Fruit fly (Drosophila melanogaster) whole organism, pupa: Measurements from ENCODE around the gene rk.
A peak's percentile ranks its signal among the peaks of the same experiment; 100 is the strongest.

Experiments used
- CG10348 ChIP-seq: fragments of 200-800 bp; sonication (Bioruptor generic); IDR thresholded peaks from 2 replicates; pipeline ENCODE4 v1.3.6; 2022; ENCODE audit warnings: missing biosample characterization, missing genetic modification characterization
- CG12605 ChIP-seq: fragments of 200-800 bp; sonication (Bioruptor generic); IDR thresholded peaks from 2 replicates; pipeline ENCODE4 v1.3.6; 2022; ENCODE audit warnings: missing biosample characterization, missing genetic modification characterization
- CG13204 ChIP-seq: fragments of 200-800 bp; sonication (Bioruptor generic); optimal IDR thresholded peaks from 2 replicates; lab custom pipeline; 2018; ENCODE audit warnings: missing biosample characterization, mild to moderate bottlenecking, missing genetic modification characterization, moderate library complexity
- CG14655 ChIP-seq: fragments of 200-800 bp; sonication (Bioruptor generic); optimal IDR thresholded peaks from 3 replicates; lab custom pipeline; 2017; ENCODE audit warnings: mild to moderate bottlenecking, missing biosample characterization, missing genetic modification reagents, missing genetic modification characterization
- CG15710 ChIP-seq: fragments of 200-800 bp; sonication (Bioruptor generic); optimal IDR thresholded peaks from 2 replicates; lab custom pipeline; 2018; ENCODE audit warnings: missing biosample characterization, mild to moderate bottlenecking, missing genetic modification characterization, moderate library complexity
- CG17806 ChIP-seq: fragments of 200-800 bp; sonication (Bioruptor generic); optimal IDR thresholded peaks from 2 replicates; lab custom pipeline; 2018; ENCODE audit warnings: missing biosample characterization, mild to moderate bottlenecking, missing genetic modification characterization, moderate library complexity
- CG32121 ChIP-seq: fragments of 200-800 bp; sonication (Bioruptor generic); IDR thresholded peaks from 2 replicates; pipeline ENCODE4 v1.3.6; 2022; ENCODE audit warnings: missing biosample characterization, missing genetic modification characterization
- CG34367 ChIP-seq: fragments of 200-800 bp; sonication (Bioruptor generic); optimal IDR thresholded peaks from 2 replicates; lab custom pipeline; 2018; ENCODE audit warnings: missing biosample characterization, mild to moderate bottlenecking, missing genetic modification characterization
- CG4496 ChIP-seq: fragments of 200-800 bp; sonication (Bioruptor generic); IDR thresholded peaks from 3 replicates; pipeline ENCODE4 v1.3.6; 2022; ENCODE audit warnings: missing biosample characterization, missing genetic modification characterization
- CG8159 ChIP-seq: fragments of 200-800 bp; sonication (Bioruptor generic); optimal IDR thresholded peaks from 3 replicates; lab custom pipeline; 2018; ENCODE audit warnings: missing biosample characterization, mild to moderate bottlenecking, missing genetic modification characterization, moderate library complexity
- CG8301 ChIP-seq: fragments of 200-800 bp; sonication (Bioruptor generic); optimal IDR thresholded peaks from 2 replicates; lab custom pipeline; 2018; ENCODE audit warnings: missing biosample characterization, mild to moderate bottlenecking, missing genetic modification characterization
- CG9948 ChIP-seq: fragments of 200-800 bp; sonication (Bioruptor generic); optimal IDR thresholded peaks from 2 replicates; lab custom pipeline; 2018; ENCODE audit warnings: missing biosample characterization, mild to moderate bottlenecking, missing genetic modification characterization, moderate library complexity
- D1 ChIP-seq: fragments of 200-800 bp; sonication (Bioruptor generic); optimal IDR thresholded peaks from 2 replicates; lab custom pipeline; 2018; ENCODE audit warnings: missing biosample characterization, mild to moderate bottlenecking, missing genetic modification characterization, moderate library complexity
- EcR ChIP-seq: fragments of 200-800 bp; sonication (Bioruptor generic); optimal IDR thresholded peaks from 3 replicates; lab custom pipeline; 2019; ENCODE audit warnings: missing biosample characterization, missing genetic modification characterization, mild to moderate bottlenecking, moderate library complexity, missing genetic modification reagents
- Ets98B ChIP-seq: fragments of 200-800 bp; sonication (Bioruptor generic); IDR thresholded peaks from 2 replicates; pipeline ENCODE4 v1.3.6; 2022; ENCODE audit warnings: missing biosample characterization, missing genetic modification characterization
- Pif1A ChIP-seq: fragments of 200-800 bp; sonication (Bioruptor generic); optimal IDR thresholded peaks from 3 replicates; lab custom pipeline; 2016; ENCODE audit warnings: missing biosample characterization, missing genetic modification characterization
- Pif1B ChIP-seq: fragments of 200-800 bp; sonication (Bioruptor generic); optimal IDR thresholded peaks from 3 replicates; lab custom pipeline; 2016; ENCODE audit warnings: missing biosample characterization, missing genetic modification characterization
- Snoo ChIP-seq: fragments of 200-800 bp; sonication (Bioruptor generic); optimal IDR thresholded peaks from 3 replicates; lab custom pipeline; 2017; ENCODE audit warnings: missing biosample characterization, mild to moderate bottlenecking, missing genetic modification characterization, inconsistent platforms
- fd96Ca ChIP-seq: fragments of 200-800 bp; sonication (Bioruptor generic); IDR thresholded peaks from 3 replicates; pipeline ENCODE4 v1.3.6; 2022; ENCODE audit warnings: missing biosample characterization, missing genetic modification characterization
- gl ChIP-seq: fragments of 200-800 bp; sonication (Bioruptor generic); optimal IDR thresholded peaks from 2 replicates; lab custom pipeline; 2018; ENCODE audit warnings: missing biosample characterization, mild to moderate bottlenecking, missing genetic modification characterization
- rn ChIP-seq: fragments of 200-800 bp; sonication (Bioruptor generic); IDR thresholded peaks from 2 replicates; pipeline ENCODE4 v1.3.6; 2022; ENCODE audit warnings: missing biosample characterization, missing genetic modification characterization

The rk gene

DNA sequence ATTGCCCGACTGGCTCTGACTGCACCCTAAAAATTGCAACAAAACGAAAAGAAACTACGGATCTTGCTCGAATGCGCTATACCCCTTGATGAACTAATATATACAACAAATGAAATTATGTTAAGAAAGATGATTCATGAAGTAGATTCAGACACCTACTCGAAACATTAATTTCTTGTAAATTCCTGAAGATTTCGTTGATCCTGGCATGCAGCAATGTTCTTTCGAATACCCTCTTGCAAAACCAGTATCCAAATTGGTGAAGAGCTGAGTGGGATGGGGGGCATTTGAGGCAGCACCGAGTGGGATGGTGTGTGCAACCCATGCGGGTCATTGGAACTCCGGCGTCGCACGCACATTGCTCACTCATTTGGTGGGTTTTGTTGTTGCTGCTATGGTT lies 45.3 kb downstream of the rk start:
- TF ChIP-seq CG34367 (tag; lab: Kevin White, UChicago) (peak; percentile 92), CG17806 (tag; lab: Kevin White, UChicago) (peak; percentile 92), Pif1A (GFP tag; lab: Kevin White, UChicago) (peak; percentile 90), CG8159 (tag; lab: Kevin White, UChicago) (peak; percentile 90), EcR (GFP tag; lab: Kevin White, UChicago) (peak; percentile 85), D1 (peak; percentile 59), CG8301 (tag; lab: Kevin White, UChicago) (peak; percentile 96), Ets98B (GFP tag; lab: Robert Waterston, UW) (peak; percentile 96), CG12605 (GFP tag; lab: Robert Waterston, UW) (peak; percentile 94), CG13204 (GFP tag; lab: Kevin White, UChicago) (peak; percentile 78), CG10348 (GFP tag; lab: Robert Waterston, UW) (peak; percentile 79), CG4496 (GFP tag; lab: Robert Waterston, UW) (peak; percentile 98), CG15710 (tag; lab: Kevin White, UChicago) (peak; percentile 93), fd96Ca (GFP tag; lab: Robert Waterston, UW) (peak; percentile 98), rn (GFP tag; lab: Robert Waterston, UW) (peak; percentile 91), Snoo (peak; percentile 97), Pif1B (GFP tag; lab: Kevin White, UChicago) (peak; percentile 94), CG14655 (GFP tag; lab: Kevin White, UChicago) (peak; percentile 96), CG32121 (GFP tag; lab: Robert Waterston, UW) (peak; percentile 97), CG9948 (tag; lab: Kevin White, UChicago) (peak; percentile 91), gl (tag; lab: Kevin White, UChicago) (peak; percentile 85)
- TF ChIP-seq, all 21 proteins: peak for 21

DNA sequence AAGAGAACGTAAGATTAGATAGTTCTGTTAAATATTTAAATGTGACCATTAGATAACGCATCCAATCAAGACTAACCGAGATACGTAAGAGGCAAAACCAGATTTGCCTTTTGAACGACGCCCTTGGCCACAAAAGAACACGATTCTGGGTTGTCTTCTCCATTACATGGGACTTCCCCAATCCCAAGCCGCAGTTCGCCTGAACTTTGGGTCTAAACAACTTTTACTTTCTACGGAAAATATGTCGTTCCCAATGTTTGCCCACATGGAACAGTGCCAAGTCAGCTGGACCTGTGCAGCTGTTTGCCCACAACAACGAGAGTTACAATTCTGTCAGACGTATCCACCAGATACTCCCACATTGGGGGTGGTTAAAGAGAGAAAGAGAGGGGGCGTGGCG lies 51.3 kb downstream of the rk start:
- TF ChIP-seq CG8159 (tag; lab: Kevin White, UChicago) (no peak), Pif1A (GFP tag; lab: Kevin White, UChicago) (no peak), fd96Ca (GFP tag; lab: Robert Waterston, UW) (no peak), CG9948 (tag; lab: Kevin White, UChicago) (no peak), Pif1B (GFP tag; lab: Kevin White, UChicago) (no peak), CG10348 (GFP tag; lab: Robert Waterston, UW) (no peak), gl (tag; lab: Kevin White, UChicago) (no peak), Ets98B (GFP tag; lab: Robert Waterston, UW) (no peak), CG13204 (GFP tag; lab: Kevin White, UChicago) (no peak), CG32121 (GFP tag; lab: Robert Waterston, UW) (no peak), D1 (no peak), CG14655 (GFP tag; lab: Kevin White, UChicago) (no peak), CG15710 (tag; lab: Kevin White, UChicago) (no peak)
- TF ChIP-seq, all 21 proteins: peak for 0

DNA sequence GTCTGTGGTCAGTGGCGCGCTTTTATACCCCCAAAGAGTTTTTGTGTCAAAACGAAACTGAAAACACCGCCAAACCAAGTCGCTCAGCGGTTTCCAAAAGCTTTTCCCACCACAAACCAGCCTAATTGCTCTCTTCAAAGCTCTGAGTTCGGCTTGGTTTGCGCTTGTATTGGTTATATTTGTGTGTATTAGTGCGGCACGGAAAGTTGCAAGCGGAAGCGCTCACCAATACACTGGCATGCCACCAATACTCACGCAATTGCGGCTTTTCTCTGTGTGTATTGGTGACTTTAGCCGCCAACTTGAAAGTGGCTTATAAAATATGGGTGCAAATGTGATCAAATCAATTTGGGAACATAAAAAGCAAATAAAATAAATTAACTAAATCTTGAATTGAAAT lies 53.6 kb downstream of the rk start, which contains the start of gene Vajk3:
Gene Vajk3, minus strand, starts transcription at position 1 of the 400 bp plus-strand sequence.
- no peak for TF ChIP-seq CG32121 (GFP tag; lab: Robert Waterston, UW)
- TF ChIP-seq Ets98B (GFP tag; lab: Robert Waterston, UW), result no peak
- no peak for TF ChIP-seq D1
- TF ChIP-seq Pif1B (GFP tag; lab: Kevin White, UChicago), result no peak
- TF ChIP-seq CG9948 (tag; lab: Kevin White, UChicago), result no peak
- no peak for TF ChIP-seq gl (tag; lab: Kevin White, UChicago)
- no peak for TF ChIP-seq fd96Ca (GFP tag; lab: Robert Waterston, UW)
- peak; percentile 75 for TF ChIP-seq CG4496 (GFP tag; lab: Robert Waterston, UW)

- no peak for TF ChIP-seq CG12605 (GFP tag; lab: Robert Waterston, UW)
- TF ChIP-seq Ets98B (GFP tag; lab: Robert Waterston, UW), result peak; percentile 6; the same call in 1 of the 2 replicates
- TF ChIP-seq CG4496 (GFP tag; lab: Robert Waterston, UW), result peak; percentile 84
Measured at dm6 chr2L:13934542-13935065, 66.4 kb downstream of the rk start, which contains the start of gene Vajk2. Vajk2 (minus strand) TSS chr2L:13934692.
